Fruit fly (Drosophila melanogaster): ENCODE measurements around the gene CG7488.
A peak's percentile ranks its signal among the peaks of the same experiment; 100 is the strongest.

Gene CG7488

DNA sequence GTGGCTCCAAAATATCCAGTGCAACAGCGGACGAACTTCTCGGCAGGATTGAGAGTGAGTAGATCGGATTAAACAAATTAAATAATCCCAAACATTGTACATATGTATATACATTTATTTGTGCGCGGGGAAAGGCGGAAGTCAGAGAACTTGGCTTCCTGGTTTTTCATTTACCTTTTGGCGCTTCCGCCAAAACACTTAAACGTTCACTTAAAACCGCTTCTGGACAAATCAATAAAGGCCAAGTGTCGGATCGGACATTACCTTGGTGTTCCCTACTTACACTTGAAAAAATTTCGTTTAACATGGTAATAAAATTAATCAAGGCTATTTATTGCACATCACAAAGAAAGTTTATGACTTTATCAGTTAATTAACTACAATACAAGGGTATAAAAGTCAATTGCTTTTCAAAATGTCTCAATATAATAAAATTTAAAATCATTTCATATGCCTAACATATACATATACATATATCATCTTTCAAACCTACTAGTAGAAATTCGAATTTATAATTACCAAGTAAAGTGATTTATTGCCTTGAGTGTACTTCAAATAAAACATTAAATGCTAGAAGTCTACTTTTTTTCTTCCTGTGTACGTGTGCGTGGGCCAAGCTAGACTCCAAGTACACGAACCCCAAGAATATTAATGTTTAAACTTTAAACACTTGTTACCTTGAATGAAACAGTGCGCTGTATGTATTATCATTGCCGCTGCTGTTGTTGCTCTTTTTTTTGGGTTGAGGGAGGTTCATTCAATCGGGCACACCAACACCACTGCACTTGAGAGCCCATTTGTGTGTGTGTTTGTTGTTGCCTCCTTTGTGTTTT, 13.9 kb upstream of the CG7488 start (continued):
- TF ChIP-seq CG7556 (GFP tag; optimal IDR thresholded peaks at IDR 0.05) (peak; percentile 83), Dp (GFP tag; optimal IDR thresholded peaks at IDR 0.05) (no peak), gem (tag; optimal IDR thresholded peaks at IDR 0.05) (peak; percentile 86), sc (optimal IDR thresholded peaks at IDR 0.05) (no peak), sc (GFP tag; optimal IDR thresholded peaks at IDR 0.05) (no peak), CG11504 (tag; optimal IDR thresholded peaks at IDR 0.05) (peak; percentile 85), CG17359 (tag; optimal IDR thresholded peaks at IDR 0.05) (peak; percentile 75), sr (GFP tag; IDR thresholded peaks at IDR 0.05) (no peak; the same call in 2 of the 3 replicates), Ets97D (GFP tag; optimal IDR thresholded peaks at IDR 0.05) (no peak), CG4730 (GFP tag; IDR thresholded peaks at IDR 0.05) (no peak), CG11247 (GFP tag; IDR thresholded peaks at IDR 0.05) (no peak), CG10147 (GFP tag; optimal IDR thresholded peaks at IDR 0.05) (no peak), peb (GFP tag; IDR thresholded peaks at IDR 0.05) (no peak), CG17385 (GFP tag; optimal IDR thresholded peaks at IDR 0.05) (peak; percentile 54), Sox102F (GFP tag; optimal IDR thresholded peaks at IDR 0.05) (peak; percentile 70), amos (GFP tag; IDR thresholded peaks at IDR 0.05; ENCODE audit: partially characterized antibody) (no peak), D19B (GFP tag; optimal IDR thresholded peaks at IDR 0.05) (peak; percentile 19), Doc2 (GFP tag; IDR thresholded peaks at IDR 0.05) (no peak), Optix (GFP tag; IDR thresholded peaks at IDR 0.05) (no peak), Sry-β (GFP tag; optimal IDR thresholded peaks at IDR 0.05) (no peak), CG5953 (GFP tag; IDR thresholded peaks at IDR 0.05) (no peak), Atf-2 (GFP tag; optimal IDR thresholded peaks at IDR 0.05) (peak; percentile 33), bowl (GFP tag; IDR thresholded peaks at IDR 0.05) (no peak), CG10431 (GFP tag; optimal IDR thresholded peaks at IDR 0.05) (no peak), esg (GFP tag; conservative IDR thresholded peaks at IDR 0.05) (peak; percentile 57), tx (GFP tag; optimal IDR thresholded peaks at IDR 0.05) (no peak), shn (GFP tag; optimal IDR thresholded peaks at IDR 0.05) (no peak), grn (GFP tag; optimal IDR thresholded peaks at IDR 0.05) (no peak), CG1603 (tag; optimal IDR thresholded peaks at IDR 0.05) (peak; percentile 22), Usf (GFP tag; optimal IDR thresholded peaks at IDR 0.05) (peak; percentile 17), unpg (GFP tag; optimal IDR thresholded peaks at IDR 0.05) (peak; percentile 66), CG10543 (GFP tag; optimal IDR thresholded peaks at IDR 0.05) (no peak), CG6813 (GFP tag; optimal IDR thresholded peaks at IDR 0.05) (no peak), CG3407 (GFP tag; optimal IDR thresholded peaks at IDR 0.05) (no peak), Elba2 (GFP tag; optimal IDR thresholded peaks at IDR 0.05) (no peak), CG1647 (GFP tag; optimal IDR thresholded peaks at IDR 0.05) (peak; percentile 11), aop (GFP tag; IDR thresholded peaks at IDR 0.05) (no peak), CG3065 (GFP tag; optimal IDR thresholded peaks at IDR 0.05) (peak; percentile 16), pros (GFP tag; optimal IDR thresholded peaks at IDR 0.05) (no peak), dmrt99B (tag; optimal IDR thresholded peaks at IDR 0.05) (peak; percentile 78), HmgZ (tag; optimal IDR thresholded peaks at IDR 0.05) (no peak), CG3847 (GFP tag; IDR thresholded peaks at IDR 0.05) (no peak), cad (GFP tag; optimal IDR thresholded peaks at IDR 0.05) (no peak), crc (GFP tag; optimal IDR thresholded peaks at IDR 0.05) (no peak), CG8290 (GFP tag; optimal IDR thresholded peaks at IDR 0.05) (no peak), CG8290 (tag; optimal IDR thresholded peaks at IDR 0.05) (peak in 1 of 2 experiments; percentile 48), hkb (optimal IDR thresholded peaks at IDR 0.05) (no peak), hkb (GFP tag; IDR thresholded peaks at IDR 0.05) (peak; percentile 74), stc (GFP tag; IDR thresholded peaks at IDR 0.05) (peak; percentile 40; the same call in 1 of the 2 replicates), Six4 (GFP tag; optimal IDR thresholded peaks at IDR 0.05) (peak; percentile 43), CG12391 (tag; optimal IDR thresholded peaks at IDR 0.05) (peak; percentile 70)

All from whole organism, embryonic.